Worm (Caenorhabditis elegans) whole organism, young adult: Measurements from ENCODE around the gene cest-2.3.
A peak's percentile ranks its signal among the peaks of the same experiment; 100 is the strongest.

Source experiments
- B0336.3 ChIP-seq: fragments of 200-800 bp; sonication (Bioruptor generic); IDR thresholded peaks from 2 replicates; pipeline ENCODE4 v1.3.6; 2022; ENCODE audit warnings: missing genetic modification characterization, missing compliant biosample characterization
- F55B11.4 ChIP-seq: sonication (generic microtip); optimal IDR thresholded peaks from 2 replicates; lab custom pipeline; 2016; ENCODE audit warnings: missing compliant biosample characterization, missing genetic modification characterization, borderline replicate concordance; ENCODE audit not compliant: insufficient read depth
- Y53F4B.3 ChIP-seq: fragments of 200-800 bp; sonication (Bioruptor generic); IDR thresholded peaks from 2 replicates; pipeline ENCODE4 v1.3.6; 2022; ENCODE audit warnings: missing genetic modification reagents, missing genetic modification characterization, missing compliant biosample characterization
- ama-1 ChIP-seq, 3 experiments: fragments of 150-350 bp in 1 of 3; sonication (generic microtip) in 2 of 3; optimal IDR thresholded peaks; 2 replicates each; lab custom pipeline; 2014 to 2018; ENCODE audit warnings: missing biosample characterization in 2 of 3, missing genetic modification characterization in 2 of 3, missing genetic modification reagents in 2 of 3
- attf-3 ChIP-seq: fragments of 200-800 bp; sonication (Bioruptor generic); conservative IDR thresholded peaks from 2 replicates; pipeline ENCODE4 v1.3.6; 2022; ENCODE audit warnings: missing genetic modification reagents, missing genetic modification characterization, missing compliant biosample characterization
- ceh-100 ChIP-seq: fragments of 200-800 bp; sonication (Bioruptor generic); IDR thresholded peaks from 2 replicates; pipeline ENCODE4 v1.3.6; 2022; ENCODE audit warnings: missing genetic modification reagents, missing genetic modification characterization, missing compliant biosample characterization
- ceh-58 ChIP-seq: fragments of 200-800 bp; sonication (Bioruptor generic); IDR thresholded peaks from 2 replicates; pipeline ENCODE4 v1.3.6; 2022; ENCODE audit warnings: missing genetic modification characterization, missing compliant biosample characterization
- dpl-1 ChIP-seq: fragments of 150-350 bp; optimal IDR thresholded peaks from 2 replicates; lab custom pipeline; 2014; ENCODE audit warnings: missing biosample characterization, missing genetic modification reagents, missing genetic modification characterization
- nfya-1 ChIP-seq: sonication (generic microtip); optimal IDR thresholded peaks from 2 replicates; lab custom pipeline; 2017; ENCODE audit warnings: antibody characterized with exemption, missing compliant biosample characterization, missing genetic modification characterization, borderline replicate concordance; ENCODE audit not compliant: insufficient read depth
- nhr-120 ChIP-seq: fragments of 200-800 bp; sonication (Bioruptor generic); IDR thresholded peaks from 2 replicates; pipeline ENCODE4 v1.3.6; 2022; ENCODE audit warnings: missing genetic modification characterization, missing compliant biosample characterization
- snpc-4 ChIP-seq, 5 experiments: fragments of 150-350 bp in 1 of 5; sonication (generic microtip) in 4 of 5; optimal IDR thresholded peaks; 2 replicates each; lab custom pipeline; 2014 to 2018; ENCODE audit warnings: missing genetic modification characterization in 5 of 5, missing biosample characterization in 3 of 5, antibody characterized with exemption in 2 of 5, mild to moderate bottlenecking in 2 of 5, missing compliant biosample characterization in 2 of 5, missing genotype in 2 of 5, moderate library complexity in 2 of 5, missing genetic modification reagents in 1 of 5
- unc-62 ChIP-seq: fragments of 150-350 bp; optimal IDR thresholded peaks from 2 replicates; lab custom pipeline; 2014; ENCODE audit warnings: missing biosample characterization, missing genetic modification reagents, missing genetic modification characterization

- no peak for TF ChIP-seq nhr-120 (GFP tag; lab: Robert Waterston, UW)
- no peak for TF ChIP-seq attf-3 (GFP tag; lab: Robert Waterston, UW)
- TF ChIP-seq ceh-58 (GFP tag; lab: Robert Waterston, UW): no peak
- peak; percentile 24 for TF ChIP-seq unc-62 (GFP tag; lab: Kevin White, UChicago)
- TF ChIP-seq F55B11.4 (tag; lab: Kevin White, UChicago): no peak
- no peak for TF ChIP-seq dpl-1
- no peak for TF ChIP-seq ama-1 (optimal IDR thresholded peaks at IDR 0.05; lab: Kevin White, UChicago)
- TF ChIP-seq ama-1 (GFP tag; optimal IDR thresholded peaks at IDR 0.05; lab: Kevin White, UChicago): no peak
- no peak for TF ChIP-seq ceh-100 (GFP tag; lab: Robert Waterston, UW)
- TF ChIP-seq B0336.3 (GFP tag; lab: Robert Waterston, UW): peak; percentile 13; the same call in 1 of the 2 replicates
- TF ChIP-seq Y53F4B.3: no peak
- TF ChIP-seq nfya-1 (tag; lab: Kevin White, UChicago): no peak
- no peak for TF ChIP-seq snpc-4 (GFP tag; optimal IDR thresholded peaks at IDR 0.05; lab: Kevin White, UChicago)
- peak in 1 of 4 experiments; percentile 8 for TF ChIP-seq snpc-4 (tag; optimal IDR thresholded peaks at IDR 0.05; lab: Kevin White, UChicago)
These were observed 46.6 kb downstream of the cest-2.3 start for ce11 chrV:14136152-14136551.
